Worm (Caenorhabditis elegans) whole organism, L2 larva: ENCODE measurements around the gene col-17.

Experiments used
- C34F6.9 ChIP-seq: fragments of 150-350 bp; optimal IDR thresholded peaks from 2 replicates; lab custom pipeline; 2014; ENCODE audit warnings: missing biosample characterization, missing genetic modification characterization
- R02D3.7 ChIP-seq: fragments of 150-350 bp; optimal IDR thresholded peaks from 2 replicates; lab custom pipeline; 2014; ENCODE audit warnings: missing biosample characterization, missing genetic modification characterization
- alr-1 ChIP-seq: fragments of 150-350 bp; optimal IDR thresholded peaks from 2 replicates; lab custom pipeline; 2014; ENCODE audit warnings: missing biosample characterization, missing genetic modification characterization
- aly-2 ChIP-seq: fragments of 150-350 bp; optimal IDR thresholded peaks from 2 replicates; lab custom pipeline; 2014; ENCODE audit warnings: missing biosample characterization, missing genetic modification characterization
- blmp-1 ChIP-seq: sonication (generic microtip); optimal IDR thresholded peaks from 2 replicates; lab custom pipeline; 2017; ENCODE audit warnings: missing genetic modification characterization, mild to moderate bottlenecking, missing compliant biosample characterization, antibody characterized with exemption, moderate library complexity; ENCODE audit not compliant: insufficient read depth
- ceh-16 ChIP-seq: fragments of 150-350 bp; optimal IDR thresholded peaks from 2 replicates; lab custom pipeline; 2014; ENCODE audit warnings: missing biosample characterization, missing genetic modification characterization
- ceh-82 ChIP-seq: fragments of 150-350 bp; optimal IDR thresholded peaks from 2 replicates; lab custom pipeline; 2014; ENCODE audit warnings: missing biosample characterization, missing genetic modification characterization
- crh-2 ChIP-seq: sonication (generic microtip); optimal IDR thresholded peaks from 2 replicates; lab custom pipeline; 2017; ENCODE audit warnings: missing biosample characterization, missing genetic modification characterization
- egl-27 ChIP-seq: sonication (generic microtip); optimal IDR thresholded peaks from 3 replicates; lab custom pipeline; 2017; ENCODE audit warnings: missing biosample characterization, missing genetic modification reagents, missing genetic modification characterization
- elt-1 ChIP-seq: fragments of 150-350 bp; optimal IDR thresholded peaks from 2 replicates; lab custom pipeline; 2014; ENCODE audit warnings: missing biosample characterization, missing genetic modification characterization
- elt-3 ChIP-seq: sonication (generic microtip); optimal IDR thresholded peaks from 2 replicates; lab custom pipeline; 2017; ENCODE audit warnings: missing biosample characterization, missing genetic modification characterization
- fos-1 ChIP-seq: fragments of 150-350 bp; optimal IDR thresholded peaks from 2 replicates; lab custom pipeline; 2014; ENCODE audit warnings: missing biosample characterization, missing genetic modification characterization
- gmeb-1 ChIP-seq: fragments of 150-350 bp; optimal IDR thresholded peaks from 2 replicates; lab custom pipeline; 2014; ENCODE audit warnings: missing biosample characterization, missing genetic modification characterization
- lin-11 ChIP-seq: fragments of 150-350 bp; sonication (generic microtip); optimal IDR thresholded peaks from 2 replicates; lab custom pipeline; 2014; ENCODE audit warnings: missing biosample characterization, missing genetic modification characterization, inconsistent platforms, mixed read lengths
- lin-13 ChIP-seq: fragments of 150-350 bp; optimal IDR thresholded peaks from 2 replicates; lab custom pipeline; 2014; ENCODE audit warnings: missing biosample characterization, missing genetic modification reagents, missing genetic modification characterization
- mdl-1 ChIP-seq, 2 experiments: fragments of 150-350 bp in 1 of 2; sonication (generic microtip) in 1 of 2; optimal IDR thresholded peaks; 2 replicates each; lab custom pipeline; 2017; ENCODE audit warnings: missing biosample characterization in 2 of 2, missing genetic modification characterization in 2 of 2
- nhr-10 ChIP-seq: sonication (generic microtip); optimal IDR thresholded peaks from 2 replicates; lab custom pipeline; 2017; ENCODE audit warnings: missing biosample characterization, missing genetic modification characterization
- nhr-11 ChIP-seq: fragments of 150-350 bp; optimal IDR thresholded peaks from 2 replicates; lab custom pipeline; 2014; ENCODE audit warnings: missing biosample characterization, missing genetic modification characterization
- nhr-21 ChIP-seq: fragments of 150-350 bp; optimal IDR thresholded peaks from 2 replicates; lab custom pipeline; 2014; ENCODE audit warnings: missing biosample characterization, missing genetic modification characterization
- nhr-23 ChIP-seq: fragments of 150-350 bp; optimal IDR thresholded peaks from 2 replicates; lab custom pipeline; 2014; ENCODE audit warnings: missing biosample characterization, missing genetic modification reagents, missing genetic modification characterization
- nhr-237 ChIP-seq: fragments of 150-350 bp; optimal IDR thresholded peaks from 2 replicates; lab custom pipeline; 2014; ENCODE audit warnings: missing biosample characterization, missing genetic modification characterization
- nhr-25 ChIP-seq: fragments of 150-350 bp; sonication (generic microtip); optimal IDR thresholded peaks from 3 replicates; lab custom pipeline; 2014; ENCODE audit warnings: missing biosample characterization, missing genetic modification characterization
- nhr-6 ChIP-seq: fragments of 150-350 bp; optimal IDR thresholded peaks from 2 replicates; lab custom pipeline; 2014; ENCODE audit warnings: missing biosample characterization, missing genetic modification characterization
- nhr-77 ChIP-seq: fragments of 150-350 bp; optimal IDR thresholded peaks from 2 replicates; lab custom pipeline; 2014; ENCODE audit warnings: missing biosample characterization, missing genetic modification characterization
- sem-4 ChIP-seq: fragments of 150-350 bp; optimal IDR thresholded peaks from 2 replicates; lab custom pipeline; 2014; ENCODE audit warnings: missing biosample characterization, missing genetic modification reagents, missing genetic modification characterization
- skn-1 ChIP-seq: sonication (generic microtip); optimal IDR thresholded peaks from 2 replicates; lab custom pipeline; 2017; ENCODE audit warnings: missing biosample characterization, missing genetic modification characterization
- sma-9 ChIP-seq, 2 experiments: fragments of 150-350 bp in 1 of 2; sonication (generic microtip) in 1 of 2; optimal IDR thresholded peaks; 2 replicates each; lab custom pipeline; 2014 to 2016; ENCODE audit warnings: missing genetic modification characterization in 2 of 2, mild to moderate bottlenecking in 1 of 2, missing biosample characterization in 1 of 2, missing compliant biosample characterization in 1 of 2, missing genetic modification reagents in 1 of 2, moderate library complexity in 1 of 2
- unc-39 ChIP-seq: fragments of 150-350 bp; optimal IDR thresholded peaks from 2 replicates; lab custom pipeline; 2014; ENCODE audit warnings: missing biosample characterization, missing genetic modification characterization
- unc-55 ChIP-seq: fragments of 150-350 bp; sonication (generic microtip); optimal IDR thresholded peaks from 3 replicates; lab custom pipeline; 2014; ENCODE audit warnings: missing biosample characterization, missing genetic modification reagents, missing genetic modification characterization
- unc-62 ChIP-seq: fragments of 150-350 bp; optimal IDR thresholded peaks from 2 replicates; lab custom pipeline; 2014; ENCODE audit warnings: missing biosample characterization, missing genetic modification reagents, missing genetic modification characterization
- zag-1 ChIP-seq: fragments of 150-350 bp; optimal IDR thresholded peaks from 2 replicates; lab custom pipeline; 2014; ENCODE audit warnings: missing biosample characterization, missing genetic modification characterization
- ztf-1 ChIP-seq: fragments of 200-800 bp; sonication (Bioruptor generic); conservative IDR thresholded peaks from 2 replicates; pipeline ENCODE4 v1.3.6; 2022; ENCODE audit warnings: missing genetic modification characterization, missing compliant biosample characterization
- ztf-11 ChIP-seq: sonication (generic microtip); optimal IDR thresholded peaks from 2 replicates; lab custom pipeline; 2017; ENCODE audit warnings: missing biosample characterization, missing genetic modification characterization

The col-17 gene

ce11 chrII:4879629-4880028 is 12.3 kb upstream of the col-17 start, which contains the start of gene gst-6:
Gene gst-6 (plus strand): TSS chrII:4879891.
- no peak for TF ChIP-seq unc-39 (tag; lab: Kevin White, UChicago)
- no peak for TF ChIP-seq C34F6.9 (tag; lab: Kevin White, UChicago)
- peak; percentile 61 for TF ChIP-seq fos-1 (tag; lab: Kevin White, UChicago)
- TF ChIP-seq skn-1 (tag; lab: Kevin White, UChicago) = peak; percentile 46
- no peak for TF ChIP-seq gmeb-1 (tag; lab: Kevin White, UChicago)
- TF ChIP-seq, all 48 proteins: peak for 2

DNA sequence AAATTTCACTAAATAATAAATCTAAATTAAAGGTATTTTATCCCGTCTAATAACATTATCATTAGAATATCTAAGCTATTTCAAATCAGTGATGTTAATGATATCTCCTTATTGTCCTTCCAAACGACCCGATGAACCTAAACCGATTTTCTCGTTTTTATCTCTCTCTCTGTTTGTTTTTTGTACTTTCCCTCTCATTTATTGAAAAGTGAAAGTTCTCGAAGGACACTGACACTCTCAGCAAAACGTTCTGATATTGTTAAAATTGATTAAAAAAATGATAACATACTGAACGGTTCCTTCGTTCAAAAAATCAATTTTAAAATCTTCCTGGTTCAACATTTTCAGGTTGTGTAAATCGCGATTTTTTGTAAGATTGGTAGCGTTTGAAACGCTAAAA is 8.7 kb upstream of the col-17 start, which contains the start of gene F11G11.13:
Gene F11G11.13, minus strand, starts transcription at position 89 of the 400 bp plus-strand sequence.
- TF ChIP-seq zag-1 (no peak), nhr-25 (tag; lab: Kevin White, UChicago) (peak; percentile 15), C34F6.9 (tag; lab: Kevin White, UChicago) (no peak), blmp-1 (peak; percentile 97), alr-1 (tag; lab: Kevin White, UChicago) (no peak), unc-55 (GFP tag; lab: Kevin White, UChicago) (no peak), sem-4 (tag; lab: Kevin White, UChicago) (peak; percentile 33), sma-9 (GFP tag; optimal IDR thresholded peaks at IDR 0.05; lab: Kevin White, UChicago) (peak; percentile 15), sma-9 (tag; optimal IDR thresholded peaks at IDR 0.05; lab: Kevin White, UChicago) (no peak), nhr-21 (tag; lab: Kevin White, UChicago) (peak; percentile 21), elt-1 (tag; lab: Kevin White, UChicago) (no peak)

- TF ChIP-seq blmp-1 (peak; percentile 63), sem-4 (tag; lab: Kevin White, UChicago) (no peak), unc-62 (no peak), unc-39 (tag; lab: Kevin White, UChicago) (no peak), nhr-6 (tag; lab: Kevin White, UChicago) (no peak), sma-9 (GFP tag; optimal IDR thresholded peaks at IDR 0.05; lab: Kevin White, UChicago) (no peak), sma-9 (tag; optimal IDR thresholded peaks at IDR 0.05; lab: Kevin White, UChicago) (no peak), gmeb-1 (tag; lab: Kevin White, UChicago) (no peak), R02D3.7 (tag; lab: Kevin White, UChicago) (no peak), lin-11 (tag; lab: Kevin White, UChicago) (no peak), elt-3 (tag; lab: Kevin White, UChicago) (no peak), nhr-25 (tag; lab: Kevin White, UChicago) (peak; percentile 40), nhr-11 (tag; lab: Kevin White, UChicago) (no peak), nhr-21 (tag; lab: Kevin White, UChicago) (peak; percentile 32), ceh-16 (tag; lab: Kevin White, UChicago) (no peak), C34F6.9 (tag; lab: Kevin White, UChicago) (no peak), ztf-11 (no peak), ztf-1 (no peak), egl-27 (no peak), nhr-237 (tag; lab: Kevin White, UChicago) (no peak), lin-13 (GFP tag; lab: Kevin White, UChicago) (no peak), aly-2 (tag; lab: Kevin White, UChicago) (no peak)
Measured at ce11 chrII:4874335-4874861, 7.0 kb upstream of the col-17 start, which contains the start of gene F11G11.15. Gene F11G11.15 (plus strand): TSS chrII:4874845.

DNA sequence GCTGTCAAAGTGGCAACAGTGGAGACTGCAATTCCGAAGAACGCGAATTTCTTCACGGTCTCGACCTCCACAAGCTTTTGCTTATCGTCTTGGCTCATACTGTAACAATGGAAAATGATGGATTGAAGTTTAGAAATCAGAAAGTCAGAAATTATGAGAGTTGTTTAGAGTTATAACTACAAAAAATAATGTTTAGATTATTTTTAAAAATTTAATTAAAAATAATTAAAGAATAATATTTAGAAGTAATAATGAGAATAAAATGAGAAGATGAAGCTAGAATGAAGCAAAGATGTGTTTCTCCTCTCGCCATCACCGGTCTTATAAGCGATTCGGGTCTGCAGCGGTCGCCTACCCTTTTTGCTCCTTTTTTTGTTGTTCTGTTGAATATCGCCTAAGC is 5.7 kb upstream of the col-17 start, which contains the start of gene col-73:
Gene col-73, minus strand, starts transcription at position 101 of the 400 bp plus-strand sequence.
- no peak for TF ChIP-seq egl-27
- TF ChIP-seq nhr-11 (tag; lab: Kevin White, UChicago) = no peak
- TF ChIP-seq sma-9 (GFP tag; optimal IDR thresholded peaks at IDR 0.05; lab: Kevin White, UChicago) = no peak
- no peak for TF ChIP-seq sma-9 (tag; optimal IDR thresholded peaks at IDR 0.05; lab: Kevin White, UChicago)
- no peak for TF ChIP-seq nhr-23 (tag; lab: Kevin White, UChicago)
- TF ChIP-seq lin-11 (tag; lab: Kevin White, UChicago) = no peak

DNA sequence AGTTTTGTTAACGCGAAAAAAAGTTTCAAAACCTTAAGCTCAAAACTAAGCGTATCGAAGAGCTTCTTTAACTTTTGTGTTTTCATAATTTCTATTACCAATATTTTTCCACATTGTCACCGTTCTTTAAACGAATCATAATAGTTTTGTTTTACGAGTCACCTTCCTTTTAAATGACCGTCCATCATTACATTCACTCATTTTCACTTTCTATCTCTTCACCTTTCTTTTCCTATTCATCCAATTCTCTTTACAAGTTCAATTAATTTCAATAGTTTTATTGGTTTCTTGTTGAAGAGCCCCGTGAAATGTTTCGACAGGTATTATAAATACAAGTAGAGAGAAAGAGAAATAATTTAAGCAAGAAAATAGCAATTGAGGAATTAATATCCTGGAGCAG is 4.5 kb upstream of the col-17 start:
- no peak for TF ChIP-seq crh-2 (tag; lab: Kevin White, UChicago)
- TF ChIP-seq blmp-1 = peak; percentile 53

DNA sequence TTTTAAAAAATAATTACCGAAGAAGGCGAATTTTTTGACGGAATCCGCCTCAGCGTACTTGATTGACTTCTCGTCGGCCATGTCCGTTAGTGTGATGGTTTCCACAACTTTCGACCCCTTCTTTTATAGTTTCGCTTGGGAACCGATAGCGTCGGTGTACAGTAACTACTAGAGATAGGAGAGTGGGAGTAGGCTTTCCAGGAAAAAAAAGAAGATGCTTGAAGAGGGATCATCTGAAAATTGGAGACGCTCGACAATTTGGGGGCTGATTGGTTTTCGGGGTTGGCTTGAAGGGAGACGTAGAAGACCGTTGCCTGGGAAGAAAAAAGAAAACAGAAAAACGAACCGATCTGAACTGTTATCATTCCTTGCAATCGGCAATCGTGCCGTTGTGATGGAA is 3.3 kb upstream of the col-17 start, which contains the start of gene col-20:
Gene col-20, minus strand, starts transcription at position 101 of the 400 bp plus-strand sequence.
- TF ChIP-seq alr-1 (tag; lab: Kevin White, UChicago) = no peak
- no peak for TF ChIP-seq mdl-1 (tag; optimal IDR thresholded peaks at IDR 0.05; lab: Kevin White, UChicago)
- no peak for TF ChIP-seq R02D3.7 (tag; lab: Kevin White, UChicago)
- no peak for TF ChIP-seq elt-1 (tag; lab: Kevin White, UChicago)
- no peak for TF ChIP-seq fos-1 (tag; lab: Kevin White, UChicago)
- no peak for TF ChIP-seq unc-55 (GFP tag; lab: Kevin White, UChicago)
- TF ChIP-seq nhr-11 (tag; lab: Kevin White, UChicago) = no peak
- no peak for TF ChIP-seq elt-3 (tag; lab: Kevin White, UChicago)
- TF ChIP-seq blmp-1 = no peak
- TF ChIP-seq aly-2 (tag; lab: Kevin White, UChicago) = no peak
- no peak for TF ChIP-seq ceh-82 (tag; lab: Kevin White, UChicago)
- no peak for TF ChIP-seq gmeb-1 (tag; lab: Kevin White, UChicago)
- TF ChIP-seq nhr-77 (tag; lab: Kevin White, UChicago) = no peak
- no peak for TF ChIP-seq nhr-6 (tag; lab: Kevin White, UChicago)
- no peak for TF ChIP-seq ceh-16 (tag; lab: Kevin White, UChicago)
- TF ChIP-seq nhr-10 (tag; lab: Kevin White, UChicago) = no peak
